Worm (Caenorhabditis elegans) whole organism, L3 larva: ENCODE measurements around the gene K02E10.5.
A peak's percentile ranks its signal among the peaks of the same experiment; 100 is the strongest.

Experiments
- ZK546.5 ChIP-seq: sonication (generic microtip); optimal IDR thresholded peaks from 2 replicates; lab custom pipeline; 2017; ENCODE audit warnings: missing biosample characterization, missing genetic modification characterization
- aly-2 ChIP-seq: fragments of 150-350 bp; optimal IDR thresholded peaks from 2 replicates; lab custom pipeline; 2014; ENCODE audit warnings: missing biosample characterization, missing genetic modification characterization
- ama-1 ChIP-seq: fragments of 150-350 bp; optimal IDR thresholded peaks from 2 replicates; lab custom pipeline; 2018
- ceh-16 ChIP-seq: sonication (generic microtip); optimal IDR thresholded peaks from 2 replicates; lab custom pipeline; 2017; ENCODE audit warnings: missing biosample characterization, missing genetic modification characterization
- ceh-28 ChIP-seq: fragments of 150-350 bp; optimal IDR thresholded peaks from 2 replicates; lab custom pipeline; 2014; ENCODE audit warnings: missing biosample characterization, missing genetic modification reagents, missing genetic modification characterization
- ceh-82 ChIP-seq: fragments of 150-350 bp; optimal IDR thresholded peaks from 2 replicates; lab custom pipeline; 2014; ENCODE audit warnings: missing biosample characterization, missing genetic modification characterization
- egl-27 ChIP-seq: sonication (generic microtip); optimal IDR thresholded peaks from 4 replicates; lab custom pipeline; 2017; ENCODE audit warnings: missing biosample characterization, missing genetic modification reagents, missing genetic modification characterization
- egl-5 ChIP-seq: fragments of 150-350 bp; optimal IDR thresholded peaks from 2 replicates; lab custom pipeline; 2017; ENCODE audit warnings: missing biosample characterization, missing genetic modification reagents, missing genetic modification characterization, inconsistent platforms
- elt-1 ChIP-seq: fragments of 150-350 bp; optimal IDR thresholded peaks from 2 replicates; lab custom pipeline; 2014; ENCODE audit warnings: missing biosample characterization, missing genetic modification characterization
- elt-2 ChIP-seq: sonication (generic microtip); optimal IDR thresholded peaks from 2 replicates; lab custom pipeline; 2016; ENCODE audit warnings: missing genetic modification reagents, mild to moderate bottlenecking, missing genetic modification characterization, missing compliant biosample characterization
- elt-3 ChIP-seq, 3 experiments: fragments of 150-350 bp in 1 of 3; sonication (generic microtip) in 2 of 3; optimal IDR thresholded peaks; 2 replicates in 2 of 3; 4 replicates in 1 of 3; lab custom pipeline; 2014 to 2017; ENCODE audit warnings: missing biosample characterization in 3 of 3, missing genetic modification characterization in 3 of 3
- fos-1 ChIP-seq: fragments of 150-350 bp; optimal IDR thresholded peaks from 2 replicates; lab custom pipeline; 2014; ENCODE audit warnings: missing biosample characterization, missing genetic modification characterization
- hmg-11 ChIP-seq: sonication (generic microtip); optimal IDR thresholded peaks from 2 replicates; lab custom pipeline; 2016; ENCODE audit warnings: missing genetic modification characterization, missing compliant biosample characterization
- jun-1 ChIP-seq: fragments of 150-350 bp; optimal IDR thresholded peaks from 2 replicates; lab custom pipeline; 2014; ENCODE audit warnings: missing biosample characterization, missing genetic modification reagents, missing genetic modification characterization
- lin-15B ChIP-seq: fragments of 150-350 bp; optimal IDR thresholded peaks from 2 replicates; lab custom pipeline; 2014; ENCODE audit warnings: missing biosample characterization, missing genetic modification characterization
- lsy-12 ChIP-seq: sonication (generic microtip); optimal IDR thresholded peaks from 2 replicates; lab custom pipeline; 2016; ENCODE audit warnings: mild to moderate bottlenecking, missing genetic modification characterization, missing compliant biosample characterization
- mdl-1 ChIP-seq: fragments of 150-350 bp; optimal IDR thresholded peaks from 2 replicates; lab custom pipeline; 2014; ENCODE audit warnings: missing biosample characterization, missing genetic modification characterization
- nfya-1 ChIP-seq: sonication (generic microtip); optimal IDR thresholded peaks from 2 replicates; lab custom pipeline; 2017; ENCODE audit warnings: missing genetic modification characterization, mild to moderate bottlenecking, missing compliant biosample characterization, antibody characterized with exemption, moderate library complexity; ENCODE audit not compliant: insufficient read depth
- nhr-12 ChIP-seq: fragments of 150-350 bp; optimal IDR thresholded peaks from 2 replicates; lab custom pipeline; 2014; ENCODE audit warnings: missing biosample characterization, missing genetic modification characterization
- nhr-237 ChIP-seq: fragments of 150-350 bp; optimal IDR thresholded peaks from 2 replicates; lab custom pipeline; 2014; ENCODE audit warnings: missing biosample characterization, missing genetic modification characterization
- nhr-25 ChIP-seq: sonication (generic microtip); optimal IDR thresholded peaks from 2 replicates; lab custom pipeline; 2017; ENCODE audit warnings: missing biosample characterization, missing genetic modification characterization
- nhr-67 ChIP-seq: fragments of 150-350 bp; optimal IDR thresholded peaks from 2 replicates; lab custom pipeline; 2014; ENCODE audit warnings: missing biosample characterization, missing genetic modification characterization
- nhr-76 ChIP-seq: fragments of 150-350 bp; sonication (generic microtip); optimal IDR thresholded peaks from 5 replicates; lab custom pipeline; 2014; ENCODE audit warnings: missing biosample characterization, missing genetic modification characterization
- nhr-77 ChIP-seq: fragments of 150-350 bp; optimal IDR thresholded peaks from 2 replicates; lab custom pipeline; 2014; ENCODE audit warnings: missing biosample characterization, missing genetic modification characterization
- pha-4 ChIP-seq: fragments of 150-350 bp; optimal IDR thresholded peaks from 2 replicates; lab custom pipeline; 2014; ENCODE audit warnings: missing biosample characterization, missing genetic modification reagents, missing genetic modification characterization
- pqm-1 ChIP-seq: fragments of 150-350 bp; optimal IDR thresholded peaks from 2 replicates; lab custom pipeline; 2017; ENCODE audit warnings: missing biosample characterization, missing genetic modification characterization, inconsistent platforms
- sea-2 ChIP-seq: fragments of 150-350 bp; sonication (generic microtip); optimal IDR thresholded peaks from 4 replicates; lab custom pipeline; 2014; ENCODE audit warnings: missing biosample characterization, missing genetic modification reagents, missing genetic modification characterization
- snpc-4 ChIP-seq: fragments of 150-350 bp; optimal IDR thresholded peaks from 2 replicates; lab custom pipeline; 2014; ENCODE audit warnings: missing biosample characterization, missing genetic modification characterization
- tbx-2 ChIP-seq: sonication (generic microtip); optimal IDR thresholded peaks from 2 replicates; lab custom pipeline; 2016; ENCODE audit warnings: mild to moderate bottlenecking, missing genetic modification characterization, missing compliant biosample characterization
- zag-1 ChIP-seq: fragments of 150-350 bp; optimal IDR thresholded peaks from 2 replicates; lab custom pipeline; 2014; ENCODE audit warnings: missing biosample characterization, missing genetic modification characterization
- ztf-4 ChIP-seq: fragments of 150-350 bp; optimal IDR thresholded peaks from 2 replicates; lab custom pipeline; 2014; ENCODE audit warnings: missing biosample characterization, missing genetic modification characterization

K02E10.5 gene

ce11 chrX:2447214-2447613 is 31.5 kb downstream of the K02E10.5 start:
- TF ChIP-seq nhr-25 (tag; lab: Kevin White, UChicago), result no peak
- no peak for TF ChIP-seq lin-15B (tag; lab: Kevin White, UChicago)
- no peak for TF ChIP-seq nhr-67
- no peak for TF ChIP-seq ceh-28 (tag; lab: Kevin White, UChicago)
- TF ChIP-seq elt-2 (tag; lab: Kevin White, UChicago), result no peak
- TF ChIP-seq nhr-76 (tag; lab: Kevin White, UChicago), result no peak
- no peak for TF ChIP-seq snpc-4 (tag; lab: Kevin White, UChicago)
- TF ChIP-seq sea-2 (GFP tag; lab: Kevin White, UChicago), result no peak

DNA sequence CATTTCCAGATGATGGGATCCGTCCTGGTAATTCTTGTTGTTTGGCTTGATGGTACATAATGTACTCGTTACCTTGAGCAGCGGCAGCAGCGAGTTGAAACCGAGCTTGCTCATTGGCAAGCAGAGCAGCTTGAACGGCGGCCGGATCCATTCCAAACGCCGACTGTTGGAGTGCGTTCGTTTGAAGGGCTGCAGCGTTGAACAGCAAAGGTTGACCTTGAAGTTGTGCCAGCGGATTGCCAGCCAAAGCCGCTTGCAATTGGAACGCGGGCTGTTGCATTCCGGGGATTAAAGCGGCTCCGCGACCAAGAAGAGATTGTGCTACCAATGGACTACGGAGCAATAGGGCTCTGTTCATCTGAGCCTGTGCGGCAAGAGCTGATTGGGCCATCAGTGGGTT is 32.5 kb downstream of the K02E10.5 start:
- TF ChIP-seq zag-1 (tag; lab: Kevin White, UChicago) (no peak), nhr-67 (no peak), tbx-2 (tag; lab: Kevin White, UChicago) (no peak), nhr-76 (tag; lab: Kevin White, UChicago) (no peak), lsy-12 (no peak), pha-4 (tag; lab: Kevin White, UChicago) (no peak), nhr-12 (tag; lab: Kevin White, UChicago) (no peak), hmg-11 (tag; lab: Kevin White, UChicago) (no peak), ceh-16 (tag; lab: Kevin White, UChicago) (no peak), jun-1 (tag; lab: Kevin White, UChicago) (no peak)

ce11 chrX:2443304-2443703 is 35.4 kb downstream of the K02E10.5 start, which contains the start of gene T07D1.3:
Gene T07D1.3 (minus strand): TSS chrX:2443404.
- TF ChIP-seq pqm-1 (no peak), snpc-4 (tag; lab: Kevin White, UChicago) (no peak), ceh-82 (tag; lab: Kevin White, UChicago) (no peak), hmg-11 (tag; lab: Kevin White, UChicago) (no peak), elt-2 (tag; lab: Kevin White, UChicago) (no peak), elt-1 (tag; lab: Kevin White, UChicago) (no peak), jun-1 (tag; lab: Kevin White, UChicago) (no peak), nfya-1 (tag; lab: Kevin White, UChicago) (no peak), nhr-77 (no peak)

- TF ChIP-seq nhr-12 (tag; lab: Kevin White, UChicago) (no peak), nfya-1 (tag; lab: Kevin White, UChicago) (no peak), nhr-77 (no peak)
Measured at ce11 chrX:2441163-2441562, 37.6 kb downstream of the K02E10.5 start.

DNA sequence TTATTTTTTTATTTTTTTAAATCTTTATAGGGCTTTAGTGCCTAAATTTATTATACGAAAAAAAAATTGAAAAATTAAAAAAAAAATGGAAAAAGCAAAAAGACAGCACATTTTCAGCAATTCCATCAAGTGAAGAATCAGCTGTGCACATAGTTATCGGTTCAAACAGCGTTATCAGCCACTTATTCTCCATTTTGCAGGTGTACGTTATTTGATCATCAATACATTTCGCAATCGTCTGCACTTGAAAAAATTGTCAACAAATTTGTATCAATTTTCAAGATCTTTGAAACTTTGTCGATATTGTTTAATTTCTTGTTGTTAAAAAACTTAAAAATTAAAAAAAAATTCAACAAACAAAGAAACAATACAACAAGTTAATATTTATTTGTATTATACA is 39.0 kb downstream of the K02E10.5 start:
- peak; percentile 40 for TF ChIP-seq pqm-1
- peak; percentile 65 for TF ChIP-seq elt-2 (tag; lab: Kevin White, UChicago)
- TF ChIP-seq aly-2, result no peak
- TF ChIP-seq pha-4 (tag; lab: Kevin White, UChicago), result peak; percentile 41
- no peak for TF ChIP-seq egl-27 (tag; lab: Kevin White, UChicago)
- TF ChIP-seq, all 47 proteins: peak for 3

ce11 chrX:2439309-2439708 is 39.4 kb downstream of the K02E10.5 start:
- TF ChIP-seq mdl-1 (tag; lab: Kevin White, UChicago) (no peak), nfya-1 (tag; lab: Kevin White, UChicago) (peak; percentile 6)
- TF ChIP-seq, all 47 proteins: peak for 1

DNA sequence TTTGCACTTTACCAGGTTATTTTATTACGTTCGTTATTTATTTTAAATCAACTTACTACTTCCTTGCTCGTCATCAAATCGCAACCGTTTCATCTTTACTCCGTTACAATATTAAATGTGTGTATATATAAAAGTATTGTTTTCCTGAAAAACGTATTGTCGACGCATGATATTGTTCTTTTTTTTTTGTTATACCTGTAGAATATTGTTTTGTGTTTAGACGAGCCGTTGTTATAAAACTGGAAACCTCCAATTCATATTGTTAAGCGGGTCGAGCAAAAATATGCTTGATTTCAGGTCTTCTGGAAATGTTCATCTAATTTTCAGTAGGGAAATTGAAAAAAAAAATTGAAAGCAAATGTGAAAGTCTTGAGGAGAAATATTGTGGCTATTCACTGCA is 39.9 kb downstream of the K02E10.5 start, which contains the start of gene gid-2:
gid-2 (minus strand) TSS at position 101 of the 400 bp plus-strand sequence.
- TF ChIP-seq nhr-12 (tag; lab: Kevin White, UChicago) (no peak), fos-1 (tag; lab: Kevin White, UChicago) (no peak), ceh-28 (tag; lab: Kevin White, UChicago) (no peak), ztf-4 (tag; lab: Kevin White, UChicago) (no peak), egl-5 (tag; lab: Kevin White, UChicago) (no peak), ZK546.5 (no peak), elt-3 (tag; optimal IDR thresholded peaks at IDR 0.05; lab: Kevin White, UChicago) (no peak), ama-1 (no peak), nhr-237 (no peak)
- TF ChIP-seq, all 47 proteins: peak for 0
